Fruit fly (Drosophila melanogaster) whole organism, embryonic: Measurements from ENCODE around the gene cac.

Source experiments
- CG10959 ChIP-seq: fragments of 200-800 bp; sonication (Bioruptor generic); IDR thresholded peaks from 2 replicates; pipeline ENCODE4 v1.3.6; 2022; ENCODE audit warnings: missing biosample characterization, missing genetic modification characterization
- CG11696 ChIP-seq: fragments of 200-800 bp; sonication (Bioruptor generic); IDR thresholded peaks from 2 replicates; pipeline ENCODE4 v1.3.6; 2022; ENCODE audit warnings: missing biosample characterization, missing genetic modification characterization
- CG12299 ChIP-seq: fragments of 200-800 bp; sonication (Bioruptor generic); optimal IDR thresholded peaks from 2 replicates; lab custom pipeline; 2018; ENCODE audit warnings: missing biosample characterization, mild to moderate bottlenecking, missing genetic modification characterization
- CG14014 ChIP-seq: fragments of 200-800 bp; sonication (Bioruptor generic); IDR thresholded peaks from 2 replicates; pipeline ENCODE4 v1.3.6; 2022; ENCODE audit warnings: missing biosample characterization, missing genetic modification characterization
- CG1529 ChIP-seq: fragments of 200-800 bp; sonication (Bioruptor generic); optimal IDR thresholded peaks from 3 replicates; lab custom pipeline; 2018; ENCODE audit warnings: missing biosample characterization, missing genetic modification characterization
- CG15601 ChIP-seq: fragments of 200-800 bp; sonication (Bioruptor generic); optimal IDR thresholded peaks from 3 replicates; lab custom pipeline; 2019; ENCODE audit warnings: missing biosample characterization, mild to moderate bottlenecking, missing genetic modification characterization, moderate library complexity
- CG1603 ChIP-seq: fragments of 200-800 bp; sonication (Bioruptor generic); optimal IDR thresholded peaks from 2 replicates; lab custom pipeline; 2019; ENCODE audit warnings: missing biosample characterization, mild to moderate bottlenecking, missing genetic modification characterization, moderate library complexity
- CG16779 ChIP-seq: fragments of 200-800 bp; sonication (Bioruptor generic); IDR thresholded peaks from 2 replicates; pipeline ENCODE4 v1.3.6; 2022; ENCODE audit warnings: missing biosample characterization, missing genetic modification characterization
- CG16815 ChIP-seq: fragments of 200-800 bp; sonication (Bioruptor generic); optimal IDR thresholded peaks from 3 replicates; lab custom pipeline; 2017; ENCODE audit warnings: missing biosample characterization, mild to moderate bottlenecking, missing genetic modification characterization
- CG16863 ChIP-seq: fragments of 200-800 bp; sonication (Bioruptor generic); optimal IDR thresholded peaks from 3 replicates; lab custom pipeline; 2016; ENCODE audit warnings: missing biosample characterization, missing genetic modification characterization
- CG1832 ChIP-seq: fragments of 200-800 bp; sonication (Bioruptor generic); optimal IDR thresholded peaks from 2 replicates; lab custom pipeline; 2017; ENCODE audit warnings: missing biosample characterization, mild to moderate bottlenecking, missing genetic modification characterization, inconsistent platforms
- CG2889 ChIP-seq: fragments of 200-800 bp; sonication (Bioruptor generic); IDR thresholded peaks from 3 replicates; pipeline ENCODE4 v1.3.6; 2022; ENCODE audit warnings: missing biosample characterization, missing genetic modification characterization
- CG30403 ChIP-seq: fragments of 200-800 bp; sonication (Bioruptor generic); optimal IDR thresholded peaks from 3 replicates; lab custom pipeline; 2016; ENCODE audit warnings: missing biosample characterization, missing genetic modification characterization
- CG4617 ChIP-seq: fragments of 200-800 bp; sonication (Bioruptor generic); optimal IDR thresholded peaks from 3 replicates; lab custom pipeline; 2016; ENCODE audit warnings: missing biosample characterization, missing genetic modification characterization, borderline replicate concordance
- CG9797 ChIP-seq: fragments of 200-800 bp; sonication (Bioruptor generic); optimal IDR thresholded peaks from 3 replicates; lab custom pipeline; 2018; ENCODE audit warnings: missing biosample characterization, mild to moderate bottlenecking, missing genetic modification characterization
- CG9932 ChIP-seq: fragments of 200-800 bp; sonication (Bioruptor generic); IDR thresholded peaks from 2 replicates; pipeline ENCODE4 v1.3.6; 2022; ENCODE audit warnings: missing biosample characterization, missing genetic modification characterization
- Dip3 ChIP-seq: fragments of 200-800 bp; sonication (Bioruptor generic); optimal IDR thresholded peaks from 3 replicates; lab custom pipeline; 2016; ENCODE audit warnings: missing biosample characterization, missing genetic modification characterization
- Dref ChIP-seq: fragments of 200-800 bp; sonication (Bioruptor generic); IDR thresholded peaks from 2 replicates; pipeline ENCODE4 v1.3.6; 2022; ENCODE audit warnings: missing biosample characterization, missing genetic modification characterization
- Drgx ChIP-seq: fragments of 200-800 bp; sonication (Bioruptor generic); IDR thresholded peaks from 2 replicates; pipeline ENCODE4 v1.3.6; 2022; ENCODE audit warnings: missing biosample characterization, missing genetic modification characterization
- HmgZ ChIP-seq: fragments of 200-800 bp; sonication (Bioruptor generic); optimal IDR thresholded peaks from 2 replicates; lab custom pipeline; 2018; ENCODE audit warnings: missing biosample characterization, mild to moderate bottlenecking, missing genetic modification characterization
- Hr3 ChIP-seq: fragments of 200-800 bp; sonication (Bioruptor generic); optimal IDR thresholded peaks from 3 replicates; lab custom pipeline; 2016; ENCODE audit warnings: missing biosample characterization, missing genetic modification characterization
- Max ChIP-seq: fragments of 200-800 bp; sonication (Bioruptor generic); optimal IDR thresholded peaks from 2 replicates; lab custom pipeline; 2016; ENCODE audit warnings: missing biosample characterization, mild to moderate bottlenecking, missing genetic modification characterization
- Mes4 ChIP-seq: fragments of 200-800 bp; sonication (Bioruptor generic); optimal IDR thresholded peaks from 2 replicates; lab custom pipeline; 2016; ENCODE audit warnings: missing biosample characterization, missing genetic modification characterization
- NC2β ChIP-seq: fragments of 200-800 bp; sonication (Bioruptor generic); optimal IDR thresholded peaks from 2 replicates; lab custom pipeline; 2016; ENCODE audit warnings: missing biosample characterization, missing genetic modification characterization
- Neu2 ChIP-seq: fragments of 200-800 bp; sonication (Bioruptor generic); optimal IDR thresholded peaks from 3 replicates; lab custom pipeline; 2016; ENCODE audit warnings: missing biosample characterization, missing genetic modification characterization, borderline replicate concordance
- Nf-YB ChIP-seq: fragments of 200-800 bp; sonication (Bioruptor generic); optimal IDR thresholded peaks from 3 replicates; lab custom pipeline; 2019; ENCODE audit warnings: missing biosample characterization, mild to moderate bottlenecking, missing genetic modification characterization, moderate library complexity
- Oaz ChIP-seq: fragments of 200-800 bp; sonication (Bioruptor generic); IDR thresholded peaks from 2 replicates; pipeline ENCODE4 v1.3.6; 2022; ENCODE audit warnings: missing biosample characterization, missing genetic modification characterization
- Ravus ChIP-seq: fragments of 200-800 bp; sonication (Bioruptor generic); IDR thresholded peaks from 2 replicates; pipeline ENCODE4 v1.3.6; 2022; ENCODE audit warnings: missing biosample characterization, missing genetic modification characterization
- Rfx ChIP-seq: fragments of 200-800 bp; sonication (Bioruptor generic); IDR thresholded peaks from 2 replicates; pipeline ENCODE4 v1.3.6; 2022; ENCODE audit warnings: missing biosample characterization, missing genetic modification characterization
- Rx ChIP-seq: fragments of 200-800 bp; sonication (Bioruptor generic); IDR thresholded peaks from 2 replicates; pipeline ENCODE4 v1.3.6; 2022; ENCODE audit warnings: missing biosample characterization, missing genetic modification characterization
- Spps ChIP-seq: fragments of 200-800 bp; sonication (Bioruptor generic); optimal IDR thresholded peaks from 2 replicates; lab custom pipeline; 2018; ENCODE audit warnings: missing biosample characterization, mild to moderate bottlenecking, missing genetic modification characterization
- Sry-δ ChIP-seq: fragments of 200-800 bp; sonication (Bioruptor generic); optimal IDR thresholded peaks from 2 replicates; lab custom pipeline; 2016; ENCODE audit warnings: missing biosample characterization, missing genetic modification characterization
- Xbp1 ChIP-seq: fragments of 200-800 bp; sonication (Bioruptor generic); optimal IDR thresholded peaks from 3 replicates; lab custom pipeline; 2016; ENCODE audit warnings: missing biosample characterization, mild to moderate bottlenecking, missing genetic modification characterization
- YL-1 ChIP-seq: fragments of 200-800 bp; sonication (Bioruptor generic); optimal IDR thresholded peaks from 3 replicates; lab custom pipeline; 2017; ENCODE audit warnings: missing biosample characterization, mild to moderate bottlenecking, missing genetic modification characterization
- amos ChIP-seq: fragments of 200-800 bp; sonication (Bioruptor generic); IDR thresholded peaks from 2 replicates; pipeline ENCODE4 v1.3.6; 2022; ENCODE audit warnings: missing biosample characterization, missing genetic modification characterization; ENCODE audit not compliant: partially characterized antibody
- ara ChIP-seq: fragments of 200-800 bp; sonication (Bioruptor generic); IDR thresholded peaks from 2 replicates; pipeline ENCODE4 v1.3.6; 2022; ENCODE audit warnings: missing biosample characterization, missing genetic modification characterization
- ash1 ChIP-seq: fragments of 200-800 bp; sonication (Bioruptor generic); optimal IDR thresholded peaks from 2 replicates; lab custom pipeline; 2018; ENCODE audit warnings: missing biosample characterization, mild to moderate bottlenecking, missing genetic modification characterization
- da ChIP-seq: fragments of 200-800 bp; sonication (Bioruptor generic); optimal IDR thresholded peaks from 2 replicates; lab custom pipeline; 2016; ENCODE audit warnings: missing biosample characterization, missing genetic modification characterization
- dysf ChIP-seq: fragments of 200-800 bp; sonication (Bioruptor generic); IDR thresholded peaks from 3 replicates; pipeline ENCODE4 v1.3.6; 2022; ENCODE audit warnings: missing biosample characterization, missing genetic modification characterization
- emc ChIP-seq: fragments of 200-800 bp; sonication (Bioruptor generic); optimal IDR thresholded peaks from 2 replicates; lab custom pipeline; 2016; ENCODE audit warnings: missing biosample characterization, missing genetic modification characterization
- ems ChIP-seq: fragments of 200-800 bp; sonication (Bioruptor generic); optimal IDR thresholded peaks from 3 replicates; lab custom pipeline; 2016; ENCODE audit warnings: missing biosample characterization, missing genetic modification characterization
- grau ChIP-seq: fragments of 200-800 bp; optimal IDR thresholded peaks from 3 replicates; lab custom pipeline; 2019; ENCODE audit warnings: missing biosample characterization, mild to moderate bottlenecking, missing genetic modification characterization, moderate library complexity
- jing ChIP-seq: fragments of 200-800 bp; sonication (Bioruptor generic); optimal IDR thresholded peaks from 2 replicates; lab custom pipeline; 2018; ENCODE audit warnings: missing biosample characterization, mild to moderate bottlenecking, missing genetic modification characterization
- lbe ChIP-seq: fragments of 200-800 bp; sonication (Bioruptor generic); optimal IDR thresholded peaks from 2 replicates; lab custom pipeline; 2016; ENCODE audit warnings: missing biosample characterization, mild to moderate bottlenecking, missing genetic modification characterization
- lola ChIP-seq, 3 experiments: fragments of >200 bp in 2 of 3; fragments of 200-800 bp in 1 of 3; sonication (Bioruptor generic) in 1 of 3; optimal IDR thresholded peaks; 2 replicates each; lab custom pipeline; 2017 to 2019; ENCODE audit warnings: missing biosample characterization in 3 of 3, missing genetic modification characterization in 3 of 3, mild to moderate bottlenecking in 1 of 3, moderate library complexity in 1 of 3
- salm ChIP-seq: fragments of 200-800 bp; sonication (Bioruptor generic); optimal IDR thresholded peaks from 2 replicates; lab custom pipeline; 2018; ENCODE audit warnings: missing biosample characterization, mild to moderate bottlenecking, missing genetic modification characterization
- schlank ChIP-seq: fragments of 200-800 bp; sonication (Bioruptor generic); optimal IDR thresholded peaks from 2 replicates; lab custom pipeline; 2018; ENCODE audit warnings: missing biosample characterization, mild to moderate bottlenecking, missing genetic modification characterization
- scrt ChIP-seq: fragments of 200-800 bp; sonication (Bioruptor generic); optimal IDR thresholded peaks from 2 replicates; lab custom pipeline; 2018; ENCODE audit warnings: missing biosample characterization, mild to moderate bottlenecking, missing genetic modification characterization, moderate library complexity
- slou ChIP-seq: fragments of 200-800 bp; sonication (Bioruptor generic); optimal IDR thresholded peaks from 3 replicates; lab custom pipeline; 2016; ENCODE audit warnings: missing biosample characterization, missing genetic modification characterization
- ssp ChIP-seq: fragments of 200-800 bp; sonication (Bioruptor generic); IDR thresholded peaks from 2 replicates; pipeline ENCODE4 v1.3.6; 2022; ENCODE audit warnings: missing biosample characterization, missing genetic modification characterization
- stc ChIP-seq: fragments of 200-800 bp; sonication (Bioruptor generic); IDR thresholded peaks from 2 replicates; pipeline ENCODE4 v1.3.6; 2022; ENCODE audit warnings: missing biosample characterization, missing genetic modification characterization
- trh ChIP-seq: fragments of 200-800 bp; sonication (Bioruptor generic); optimal IDR thresholded peaks from 2 replicates; lab custom pipeline; 2016; ENCODE audit warnings: missing biosample characterization, missing genetic modification characterization
- vfl ChIP-seq: fragments of 200-800 bp; sonication (Bioruptor generic); optimal IDR thresholded peaks from 2 replicates; lab custom pipeline; 2016; ENCODE audit warnings: missing biosample characterization, missing genetic modification characterization

Gene cac

DNA sequence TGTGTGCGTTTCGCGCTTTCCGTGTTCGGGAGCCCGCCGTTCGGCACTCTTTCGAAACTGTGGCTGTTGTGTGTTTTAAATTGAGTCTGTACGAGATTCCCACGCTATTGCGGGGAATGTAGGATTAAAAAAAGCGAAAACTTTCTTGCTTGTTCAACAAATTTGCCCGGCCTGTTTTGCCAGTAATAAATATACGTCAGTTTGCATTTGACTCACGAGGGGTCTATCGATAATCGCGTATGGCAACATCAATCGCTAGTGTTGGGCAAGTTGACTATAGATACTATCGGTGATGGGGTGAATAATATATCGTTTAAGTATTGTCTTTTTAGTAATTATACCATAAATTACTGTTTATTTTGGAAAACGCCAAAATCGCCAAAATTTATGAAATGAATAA is 79.7 kb downstream of the cac start, which contains the start of gene Upf1 (continued):
- no peak for TF ChIP-seq Rx (GFP tag; lab: Robert Waterston, UW)
- TF ChIP-seq CG1832 (GFP tag; lab: Kevin White, UChicago): no peak
- no peak for TF ChIP-seq Oaz (GFP tag; lab: Robert Waterston, UW)
- TF ChIP-seq grau (tag; lab: Kevin White, UChicago): no peak
- TF ChIP-seq CG16863: no peak
- TF ChIP-seq NC2β (GFP tag; lab: Kevin White, UChicago): no peak
- no peak for TF ChIP-seq jing (GFP tag; lab: Kevin White, UChicago)
- TF ChIP-seq emc (GFP tag; lab: Kevin White, UChicago): no peak
- no peak for TF ChIP-seq CG2889 (GFP tag; lab: Robert Waterston, UW)
- TF ChIP-seq CG1529 (GFP tag; lab: Kevin White, UChicago): no peak
- TF ChIP-seq stc (GFP tag; lab: Robert Waterston, UW): no peak
- TF ChIP-seq CG15601: no peak
- no peak for TF ChIP-seq ash1
- no peak for TF ChIP-seq dysf
- peak; percentile 29 for TF ChIP-seq Xbp1 (GFP tag; lab: Kevin White, UChicago)
- TF ChIP-seq Rfx (GFP tag; lab: Robert Waterston, UW): peak; percentile 54; the same call in 1 of the 2 replicates
- no peak for TF ChIP-seq CG1603 (tag; lab: Kevin White, UChicago)
- TF ChIP-seq Spps (tag; lab: Kevin White, UChicago): no peak
- TF ChIP-seq CG9797 (GFP tag; lab: Kevin White, UChicago): no peak
- no peak for TF ChIP-seq vfl (GFP tag; lab: Kevin White, UChicago)
- TF ChIP-seq Drgx (GFP tag; lab: Robert Waterston, UW): no peak
- TF ChIP-seq YL-1: peak; percentile 21
- TF ChIP-seq lbe (GFP tag; lab: Kevin White, UChicago): no peak
- peak; percentile 49 for TF ChIP-seq HmgZ (tag; lab: Kevin White, UChicago)
- TF ChIP-seq CG11696 (GFP tag; lab: Robert Waterston, UW): no peak
- no peak for TF ChIP-seq Nf-YB (GFP tag; lab: Kevin White, UChicago)
- no peak for TF ChIP-seq schlank (tag; lab: Kevin White, UChicago)
- TF ChIP-seq lola (GFP tag; optimal IDR thresholded peaks at IDR 0.05; lab: Kevin White, UChicago): no peak
- no peak for TF ChIP-seq slou
- TF ChIP-seq ssp (GFP tag; lab: Robert Waterston, UW): 0 out of 2 replicates have a peak, but pooled peaks have one; percentile 8
- TF ChIP-seq CG10959 (GFP tag; lab: Robert Waterston, UW): no peak
- no peak for TF ChIP-seq CG12299 (tag; lab: Kevin White, UChicago)
- no peak for TF ChIP-seq Ravus (GFP tag; lab: Robert Waterston, UW)
- TF ChIP-seq Dip3: no peak
- peak; percentile 3 for TF ChIP-seq Hr3 (GFP tag; lab: Kevin White, UChicago)
- no peak for TF ChIP-seq Neu2 (GFP tag; lab: Kevin White, UChicago)
- no peak for TF ChIP-seq CG16815
- no peak for TF ChIP-seq CG14014 (GFP tag; lab: Robert Waterston, UW)
- TF ChIP-seq amos (GFP tag; lab: Robert Waterston, UW): peak; percentile 94
- TF ChIP-seq scrt (GFP tag; lab: Kevin White, UChicago): no peak
- TF ChIP-seq CG4617 (GFP tag; lab: Kevin White, UChicago): peak; percentile 66
- no peak for TF ChIP-seq CG30403
- TF ChIP-seq salm: no peak
- peak; percentile 73 for TF ChIP-seq CG9932 (GFP tag; lab: Robert Waterston, UW)
- peak; percentile 81 for TF ChIP-seq Dref
- TF ChIP-seq ara (GFP tag; lab: Robert Waterston, UW): no peak
- TF ChIP-seq da (GFP tag; lab: Kevin White, UChicago): no peak
- no peak for TF ChIP-seq ems (GFP tag; lab: Kevin White, UChicago)
- peak; percentile 80 for TF ChIP-seq Sry-δ (GFP tag; lab: Kevin White, UChicago)
- no peak for TF ChIP-seq Max (GFP tag; lab: Kevin White, UChicago)
- TF ChIP-seq Mes4 (GFP tag; lab: Kevin White, UChicago): no peak
- TF ChIP-seq trh (GFP tag; lab: Kevin White, UChicago): no peak
- no peak for TF ChIP-seq CG16779 (GFP tag; lab: Robert Waterston, UW)
